Fruit fly (Drosophila melanogaster): ENCODE results near the gene CG13311.

Gene CG13311

DNA sequence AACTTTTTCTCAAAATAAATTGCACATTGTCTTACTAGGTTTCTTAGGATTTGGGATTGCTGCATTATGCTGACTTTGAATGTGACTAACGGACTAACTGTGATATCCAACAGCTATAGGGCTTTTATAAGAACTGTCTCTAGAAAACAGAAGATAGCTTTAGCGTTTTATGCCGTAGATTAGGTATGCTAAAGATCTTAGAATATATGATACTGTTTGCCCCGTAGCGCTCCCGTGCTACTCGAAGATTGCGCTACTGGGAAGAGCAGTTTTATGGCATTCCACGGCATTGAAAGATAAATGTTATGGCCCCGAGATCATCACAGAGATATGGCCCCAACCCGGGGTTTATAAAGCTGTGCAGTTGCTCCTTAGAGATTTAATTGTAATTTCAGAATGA, at the start of gene CG13311, which contains the start of gene CG34426:
Gene CG13311 (minus strand): TSS at position 101 of the 400 bp plus-strand sequence.
Gene CG34426 (plus strand): TSS at position 400 of the 400 bp plus-strand sequence.
- TF ChIP-seq CG17801 (GFP tag; optimal IDR thresholded peaks at IDR 0.05; ENCODE audit: partially characterized antibody) = no peak

DNA sequence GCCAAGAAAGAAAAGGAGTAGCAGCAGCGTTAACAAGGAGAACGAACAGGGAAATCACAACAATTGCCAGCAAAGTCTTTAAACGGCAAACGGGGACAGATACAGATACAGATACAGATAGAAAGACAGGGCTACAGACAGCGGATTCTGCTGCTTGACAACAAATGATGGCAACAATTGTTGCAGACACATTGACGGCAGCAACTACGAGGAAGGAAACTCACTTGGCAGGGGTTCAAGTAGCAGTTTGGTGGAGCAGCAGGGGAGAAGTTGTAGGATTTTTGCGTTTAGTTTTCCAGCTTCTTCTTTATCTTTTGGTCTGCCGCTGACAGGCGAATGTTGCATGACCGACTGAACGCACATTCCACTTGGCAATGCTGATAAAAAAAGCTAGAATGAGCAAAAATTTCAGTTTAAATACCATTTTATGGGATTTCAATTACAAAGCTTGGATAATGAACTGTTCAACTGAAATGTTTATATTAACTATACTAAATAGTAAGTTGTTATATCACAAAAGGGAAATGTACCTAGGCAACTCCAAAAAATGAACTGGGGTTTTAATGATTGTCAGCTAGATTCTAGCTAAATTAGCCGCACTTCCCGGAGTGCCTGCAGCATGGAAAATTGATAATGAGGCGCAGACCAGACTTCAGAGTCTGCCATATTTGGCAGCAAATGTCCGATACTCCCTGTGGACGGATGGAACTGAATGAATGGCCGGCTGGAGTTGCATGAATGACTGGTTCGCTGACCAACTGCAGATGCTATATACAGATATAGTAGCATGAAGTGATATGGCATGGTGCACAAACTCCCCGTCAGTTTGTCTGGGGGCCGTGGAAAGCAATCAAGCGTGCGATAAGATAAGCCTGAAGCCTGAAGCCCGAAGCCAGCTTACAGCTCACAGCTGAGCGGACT, 49.1 kb upstream of the CG13311 start:
- no peak for TF ChIP-seq CG17801 (GFP tag; optimal IDR thresholded peaks at IDR 0.05; ENCODE audit: partially characterized antibody)

DNA sequence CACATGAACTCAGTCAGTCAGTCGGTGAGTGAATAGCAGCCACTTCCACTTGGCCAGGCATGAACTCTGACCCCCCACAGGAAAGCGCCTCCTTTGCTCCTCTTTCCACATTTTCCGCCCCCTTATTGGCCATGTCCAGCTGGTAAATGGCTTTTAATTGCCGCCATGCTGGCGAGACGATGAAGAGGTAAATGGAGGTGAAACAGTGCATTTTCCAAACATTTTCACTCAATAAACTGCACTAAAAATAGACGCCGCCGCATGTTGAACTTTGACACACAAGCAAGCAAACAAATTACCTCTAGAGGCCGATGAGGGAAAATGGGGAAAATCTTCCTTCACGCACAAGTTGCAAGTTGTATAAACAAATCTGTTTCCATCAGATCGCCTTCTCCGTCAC, 47.9 kb upstream of the CG13311 start:
- TF ChIP-seq CG17801 (GFP tag; optimal IDR thresholded peaks at IDR 0.05; ENCODE audit: partially characterized antibody) = no peak

DNA sequence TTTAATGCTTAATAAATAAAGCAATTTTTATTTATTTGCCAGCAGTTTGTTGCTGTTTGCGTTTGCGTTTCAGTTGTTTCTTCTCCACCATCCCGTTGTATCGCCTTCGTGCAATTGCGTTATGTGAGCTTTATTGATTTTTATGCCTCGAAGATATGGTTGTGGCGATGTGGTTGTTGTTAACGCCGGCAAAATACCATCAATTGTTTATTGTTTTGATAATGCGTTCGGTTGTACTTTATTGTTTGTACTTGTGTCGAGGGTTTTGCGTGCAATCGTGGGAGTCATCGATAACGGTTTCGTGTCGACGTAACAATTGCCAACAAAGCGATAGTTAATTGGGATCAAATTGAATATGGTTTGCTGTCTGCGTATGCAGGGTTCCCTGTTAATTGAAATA, 40.4 kb upstream of the CG13311 start:
- TF ChIP-seq CG17801 (GFP tag; optimal IDR thresholded peaks at IDR 0.05; ENCODE audit: partially characterized antibody) = no peak

DNA sequence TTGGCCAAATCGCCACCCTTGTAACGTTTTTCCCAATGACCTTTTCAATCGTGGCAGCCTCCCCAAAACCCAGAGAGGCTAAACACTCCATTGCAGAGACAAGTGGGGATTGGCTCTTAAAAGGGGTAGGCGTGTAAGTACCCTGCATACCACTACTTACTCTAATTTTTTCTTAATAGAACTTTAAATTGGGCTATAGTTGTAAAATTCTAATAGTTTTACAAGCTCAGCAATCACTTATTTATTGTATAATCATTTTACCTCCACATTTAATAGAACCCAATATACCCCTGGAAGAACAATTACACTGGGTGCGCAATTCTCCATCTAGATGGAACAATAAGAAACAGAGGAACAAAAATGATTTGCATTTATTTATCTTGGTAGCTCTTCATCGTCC, 39.8 kb upstream of the CG13311 start:
- TF ChIP-seq CG17801 (GFP tag; optimal IDR thresholded peaks at IDR 0.05; ENCODE audit: partially characterized antibody) = no peak

DNA sequence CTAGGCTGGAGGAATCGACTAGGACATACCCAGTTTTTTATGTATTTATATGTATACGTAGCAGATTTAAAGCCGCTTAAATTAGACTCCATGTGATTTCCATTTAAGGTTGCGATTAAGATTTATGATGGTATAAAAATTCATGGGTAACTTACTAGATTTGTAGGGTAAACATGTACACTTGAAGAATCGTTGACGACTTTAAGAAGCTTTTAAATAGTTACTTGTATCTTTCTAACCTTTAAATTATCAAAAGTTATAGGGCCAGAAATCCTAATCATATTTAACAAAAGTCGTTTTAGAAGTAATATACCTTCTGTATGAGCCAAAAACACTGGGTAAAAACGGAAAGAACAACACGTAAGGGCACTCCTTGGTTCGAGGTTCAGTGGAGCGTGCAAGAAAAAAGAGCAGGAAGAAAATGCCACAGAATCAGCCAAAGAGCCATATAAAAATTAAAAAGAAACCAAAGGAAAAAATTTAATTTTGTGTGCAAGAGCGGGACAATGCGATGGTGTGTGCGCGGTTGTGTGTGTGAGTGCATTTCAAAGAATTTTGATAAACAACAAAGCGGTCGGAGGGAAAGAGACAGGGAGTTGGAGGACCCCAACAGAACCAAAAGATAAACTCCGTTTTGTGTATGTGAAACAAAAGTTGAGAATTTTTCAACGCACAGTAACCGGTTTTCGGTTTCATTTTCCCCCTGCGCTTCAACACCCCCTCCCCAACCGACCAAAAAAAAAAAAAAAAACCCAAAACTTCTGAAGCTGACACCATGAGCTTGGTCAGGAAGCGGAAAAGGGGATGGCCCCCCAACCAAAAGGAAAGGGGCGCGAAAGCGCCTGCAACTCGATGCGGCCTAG, 37.8 kb upstream of the CG13311 start:
- TF ChIP-seq CG17801 (GFP tag; optimal IDR thresholded peaks at IDR 0.05; ENCODE audit: partially characterized antibody) = no peak

DNA sequence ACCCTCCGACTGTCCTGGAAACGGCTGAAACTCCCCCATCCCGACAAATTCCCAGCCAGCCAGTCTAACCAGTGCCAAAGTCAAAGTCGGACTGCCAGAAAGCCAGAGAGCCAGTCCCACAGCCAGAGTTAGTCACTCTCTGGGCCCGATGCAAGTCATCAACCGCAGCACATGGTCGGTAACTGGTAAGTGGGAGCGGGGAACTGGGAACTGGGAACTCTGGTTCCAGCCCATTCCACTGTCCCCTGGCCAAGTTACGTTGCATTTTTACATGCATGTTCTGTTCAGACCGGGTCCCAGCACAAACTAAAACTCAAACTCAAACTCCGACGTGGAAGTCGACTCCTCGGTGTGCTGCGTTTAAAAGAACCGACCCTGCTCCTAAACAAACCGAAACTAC, 37.2 kb upstream of the CG13311 start:
- no peak for TF ChIP-seq CG17801 (GFP tag; optimal IDR thresholded peaks at IDR 0.05; ENCODE audit: partially characterized antibody)

DNA sequence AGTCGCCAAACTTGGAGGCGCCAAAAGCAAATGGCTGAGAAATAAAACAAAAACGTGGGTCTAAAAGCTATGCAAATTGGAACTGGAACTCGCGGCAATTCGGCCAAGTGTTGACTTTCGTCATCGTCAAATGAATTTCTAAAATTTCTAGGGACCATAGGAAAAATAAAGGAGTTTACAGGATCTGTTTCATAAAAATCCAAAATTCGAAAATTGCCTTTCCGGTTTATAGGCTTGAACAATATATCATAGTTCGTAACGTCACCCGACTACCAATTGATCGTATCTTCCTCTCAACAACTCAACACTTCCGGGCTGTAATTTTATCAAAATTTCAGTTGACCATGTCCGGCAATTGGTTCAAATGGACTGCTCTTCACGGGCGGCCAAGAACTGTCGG, 34.2 kb upstream of the CG13311 start, which contains the start of gene CG32026:
Gene CG32026 (plus strand): TSS at position 301 of the 400 bp plus-strand sequence.
- no peak for TF ChIP-seq CG17801 (GFP tag; optimal IDR thresholded peaks at IDR 0.05; ENCODE audit: partially characterized antibody)

DNA sequence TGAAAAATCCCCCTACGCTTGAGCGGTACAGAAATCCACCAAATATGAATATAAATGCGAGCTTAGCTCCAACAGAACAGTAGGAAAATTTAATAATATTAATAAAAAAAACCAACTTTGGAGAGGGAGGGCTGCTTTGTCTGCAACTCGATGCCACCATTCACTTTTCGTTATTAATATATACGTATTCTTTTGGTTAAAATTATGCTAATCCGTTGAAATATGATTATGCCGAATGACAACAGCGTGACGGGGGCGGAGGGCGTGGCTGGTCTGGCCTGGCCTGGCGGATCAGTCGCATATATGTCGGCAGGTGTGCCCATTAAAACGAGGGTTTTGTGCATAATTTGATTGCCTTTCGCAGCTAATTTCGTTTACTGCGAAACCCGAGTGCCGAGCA, 33.5 kb upstream of the CG13311 start:
- TF ChIP-seq CG17801 (GFP tag; optimal IDR thresholded peaks at IDR 0.05; ENCODE audit: partially characterized antibody) = no peak

DNA sequence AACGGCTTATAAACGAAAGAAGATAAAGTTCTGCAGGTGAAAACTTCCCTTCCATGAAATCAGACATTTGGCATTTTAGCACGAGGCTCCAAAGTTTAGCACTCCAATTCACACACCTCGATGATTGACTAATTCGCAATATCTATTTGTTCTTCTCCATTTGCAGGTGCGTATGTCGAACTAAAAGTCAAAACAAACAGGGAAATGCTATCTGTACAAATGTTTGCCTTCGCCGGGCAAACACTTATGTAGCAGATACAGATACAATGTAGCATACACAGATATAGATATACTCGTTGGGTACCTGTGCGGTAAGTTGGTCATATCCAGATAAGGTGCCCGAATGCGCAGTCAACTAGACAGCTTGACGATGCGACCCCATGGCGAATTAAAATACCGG, 32.9 kb upstream of the CG13311 start:
- TF ChIP-seq CG17801 (GFP tag; optimal IDR thresholded peaks at IDR 0.05; ENCODE audit: partially characterized antibody) = no peak

DNA sequence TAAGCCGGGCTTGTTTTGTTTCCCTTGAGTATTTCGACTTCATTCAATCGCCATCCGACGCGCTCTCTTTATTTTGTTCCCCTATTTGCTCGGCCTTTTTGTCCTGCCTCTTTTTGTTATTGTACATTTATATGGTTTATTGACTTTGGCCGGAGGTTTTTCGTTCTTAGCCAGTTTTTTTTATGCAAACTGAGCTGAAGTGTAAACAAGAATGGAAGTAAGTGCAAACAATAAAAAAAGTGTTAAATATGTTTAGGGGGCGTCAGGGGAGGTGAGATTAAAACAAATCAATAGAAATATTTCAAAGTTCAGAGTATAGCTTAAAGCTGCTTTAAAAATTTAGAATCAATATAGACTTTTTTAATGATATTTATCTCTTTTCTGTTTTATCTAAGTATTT, 32.5 kb upstream of the CG13311 start:
- TF ChIP-seq CG17801 (GFP tag; optimal IDR thresholded peaks at IDR 0.05; ENCODE audit: partially characterized antibody) = no peak

DNA sequence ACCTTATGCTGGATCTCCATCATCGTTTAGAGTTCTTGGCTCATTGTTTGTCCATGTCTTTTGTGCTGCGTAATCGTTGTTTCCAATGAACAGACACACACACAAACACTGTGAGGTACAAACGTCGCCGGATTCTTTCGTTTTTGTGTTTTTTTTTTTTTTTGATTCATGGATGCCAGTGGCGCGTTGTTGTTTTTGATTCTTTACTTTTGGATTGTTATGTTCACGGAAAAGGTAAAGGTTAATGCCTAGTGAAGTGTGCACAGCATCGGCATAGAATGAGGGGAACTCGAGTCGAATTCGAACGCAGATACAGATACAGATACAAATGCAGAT, 31.5 kb upstream of the CG13311 start:
- TF ChIP-seq CG17801 (GFP tag; optimal IDR thresholded peaks at IDR 0.05; ENCODE audit: partially characterized antibody) = no peak

DNA sequence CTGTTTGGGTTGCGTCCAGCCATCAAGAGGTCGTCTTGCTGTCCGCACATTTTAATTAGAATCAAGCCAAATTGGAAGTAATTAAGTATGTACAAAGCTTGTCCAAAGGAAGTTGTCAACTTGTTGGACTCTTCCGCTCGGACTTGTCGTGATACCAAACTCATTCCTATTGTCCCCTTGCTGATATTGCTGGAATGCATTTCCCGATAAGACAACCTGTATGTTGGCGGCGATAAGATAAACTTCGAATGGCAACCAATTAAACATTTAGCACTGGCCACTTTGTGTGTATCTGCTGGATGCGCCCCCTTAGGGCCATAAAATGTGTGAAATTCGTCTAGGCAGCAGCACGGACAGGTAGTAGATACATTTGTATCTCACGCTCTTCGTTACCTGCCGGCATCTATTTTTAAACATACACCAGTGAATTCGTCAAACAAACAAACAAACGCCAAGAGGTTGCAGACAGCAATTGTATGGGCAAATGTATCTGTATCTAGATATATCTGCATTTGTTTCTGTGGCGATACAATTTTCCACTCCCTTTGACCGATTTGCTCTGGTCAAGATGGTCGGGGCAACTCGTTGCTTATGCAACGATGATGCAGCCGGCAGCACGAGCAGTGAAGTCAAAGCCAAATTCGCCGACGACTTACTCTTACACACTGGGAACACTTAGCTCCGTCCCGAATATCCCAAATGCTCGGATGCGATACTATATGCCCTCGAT, 30.9 kb upstream of the CG13311 start:
- no peak for TF ChIP-seq CG17801 (GFP tag; optimal IDR thresholded peaks at IDR 0.05; ENCODE audit: partially characterized antibody)

DNA sequence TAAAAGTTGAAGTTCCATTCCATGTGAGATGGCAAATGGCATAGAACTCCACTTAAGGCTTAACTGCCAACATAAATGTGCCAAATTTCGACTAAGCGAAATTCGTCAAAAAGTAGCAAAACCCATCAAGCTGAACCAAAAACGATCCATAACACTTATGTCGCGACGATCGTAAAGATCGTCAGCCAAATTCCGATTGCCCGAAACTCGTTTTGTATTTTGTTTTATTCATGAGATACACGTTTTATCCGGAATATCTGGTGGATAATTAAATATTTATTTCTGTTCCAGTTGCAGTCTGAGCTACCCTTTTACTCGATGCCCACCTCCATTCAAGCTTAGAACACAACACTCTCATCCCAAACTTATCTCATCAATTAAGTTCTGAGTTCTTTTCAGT, 29.0 kb upstream of the CG13311 start:
- no peak for TF ChIP-seq CG17801 (GFP tag; optimal IDR thresholded peaks at IDR 0.05; ENCODE audit: partially characterized antibody)
